Worm (Caenorhabditis elegans) whole organism, midembryonic: ENCODE data around the gene spig-1.

ENCODE experiments used
- T22C8.4 ChIP-seq: fragments of 200-800 bp; sonication (Bioruptor generic); IDR thresholded peaks from 2 replicates; pipeline ENCODE4 v1.3.6; 2022; ENCODE audit warnings: missing genetic modification characterization, missing compliant biosample characterization
- cog-1 ChIP-seq: sonication (generic microtip); optimal IDR thresholded peaks from 2 replicates; lab custom pipeline; 2016; ENCODE audit warnings: missing genetic modification characterization, missing compliant biosample characterization
- flt-1 ChIP-seq: fragments of 200-800 bp; sonication (Bioruptor generic); IDR thresholded peaks from 2 replicates; pipeline ENCODE4 v1.3.6; 2022; ENCODE audit warnings: missing genetic modification characterization, missing compliant biosample characterization
- med-1 ChIP-seq: sonication (generic microtip); optimal IDR thresholded peaks from 2 replicates; lab custom pipeline; 2017; ENCODE audit warnings: missing genetic modification characterization, mild to moderate bottlenecking, missing compliant biosample characterization, antibody characterized with exemption, missing genetic modification reagents; ENCODE audit not compliant: insufficient read depth
- ref-1 ChIP-seq: fragments of 200-800 bp; sonication (Bioruptor generic); conservative IDR thresholded peaks from 2 replicates; pipeline ENCODE4 v1.3.6; 2022; ENCODE audit warnings: missing genetic modification reagents, missing genetic modification characterization, missing compliant biosample characterization
- tab-1 ChIP-seq: fragments of 200-800 bp; sonication (Bioruptor generic); IDR thresholded peaks from 2 replicates; pipeline ENCODE4 v1.3.6; 2022; ENCODE audit warnings: missing genetic modification characterization, missing compliant biosample characterization
- ztf-23 ChIP-seq: fragments of 200-800 bp; sonication (Bioruptor generic); IDR thresholded peaks from 2 replicates; pipeline ENCODE4 v1.3.6; 2022; ENCODE audit warnings: missing genetic modification reagents, missing genetic modification characterization, missing compliant biosample characterization
- ztf-29 ChIP-seq: fragments of 200-800 bp; sonication (Bioruptor generic); IDR thresholded peaks from 2 replicates; pipeline ENCODE4 v1.3.6; 2022; ENCODE audit warnings: missing genetic modification reagents, missing genetic modification characterization, missing compliant biosample characterization

DNA sequence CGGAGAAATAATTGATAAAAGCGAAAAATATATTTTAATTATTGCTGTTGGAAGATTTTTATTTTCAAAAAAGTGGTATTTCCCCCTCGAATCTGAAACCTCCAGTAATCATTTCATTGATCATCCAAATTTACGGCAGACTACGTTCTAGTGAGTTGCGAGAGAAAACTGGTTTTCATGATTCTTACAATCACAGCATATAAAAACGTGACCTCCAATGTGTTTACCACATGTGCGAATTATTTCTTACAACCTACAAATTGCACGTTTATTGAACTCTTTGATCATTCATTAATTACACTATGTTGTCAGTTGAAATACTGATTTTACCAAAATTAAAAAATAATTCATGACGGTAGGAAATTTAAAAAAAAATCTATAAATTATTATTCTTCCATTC, 37.7 kb downstream of the spig-1 start:
- TF ChIP-seq flt-1 (GFP tag; lab: Robert Waterston, UW) (no peak), ref-1 (GFP tag; lab: Robert Waterston, UW) (no peak), T22C8.4 (no peak), ztf-29 (GFP tag; lab: Robert Waterston, UW) (no peak), ztf-23 (GFP tag; lab: Robert Waterston, UW) (no peak), med-1 (GFP tag; lab: Kevin White, UChicago) (no peak), cog-1 (tag; lab: Kevin White, UChicago) (no peak), tab-1 (no peak)
